Worm (Caenorhabditis elegans) whole organism, L1 larva: ENCODE data around the gene sra-8.

Experiments used
- C04F5.9 ChIP-seq: sonication (generic microtip); optimal IDR thresholded peaks from 2 replicates; lab custom pipeline; 2016; ENCODE audit warnings: missing genetic modification characterization, missing compliant biosample characterization
- Y116A8C.19 ChIP-seq: sonication (generic microtip); optimal IDR thresholded peaks from 2 replicates; lab custom pipeline; 2016; ENCODE audit warnings: missing compliant biosample characterization, missing genetic modification characterization, borderline replicate concordance
- aha-1 ChIP-seq: fragments of 150-350 bp; optimal IDR thresholded peaks from 2 replicates; lab custom pipeline; 2014; ENCODE audit warnings: missing biosample characterization, missing genetic modification characterization
- alr-1 ChIP-seq: fragments of 200-800 bp; sonication (Bioruptor generic); optimal IDR thresholded peaks from 2 replicates; lab custom pipeline; 2018; ENCODE audit warnings: borderline replicate concordance, mild to moderate bottlenecking, missing genetic modification characterization, missing compliant biosample characterization
- ceh-63 ChIP-seq: fragments of 200-800 bp; sonication (Bioruptor generic); optimal IDR thresholded peaks from 2 replicates; lab custom pipeline; 2018; ENCODE audit warnings: mild to moderate bottlenecking, missing genetic modification characterization, missing compliant biosample characterization
- ceh-90 ChIP-seq: sonication (generic microtip); optimal IDR thresholded peaks from 2 replicates; lab custom pipeline; 2016; ENCODE audit warnings: missing genetic modification characterization, missing compliant biosample characterization
- dpl-1 ChIP-seq, 3 experiments: fragments of 150-350 bp in 2 of 3; sonication (generic microtip) in 1 of 3; optimal IDR thresholded peaks; 2 replicates each; lab custom pipeline; 2014 to 2017; ENCODE audit warnings: missing biosample characterization in 3 of 3, missing genetic modification characterization in 3 of 3, missing genetic modification reagents in 3 of 3
- egl-27 ChIP-seq, 2 experiments: fragments of 150-350 bp in 1 of 2; sonication (generic microtip); optimal IDR thresholded peaks; 3 replicates each; lab custom pipeline; 2017 to 2018; ENCODE audit warnings: missing biosample characterization in 2 of 2, missing genetic modification characterization in 2 of 2, missing genetic modification reagents in 2 of 2
- fkh-4 ChIP-seq: sonication (generic microtip); optimal IDR thresholded peaks from 2 replicates; lab custom pipeline; 2016; ENCODE audit warnings: missing compliant biosample characterization, missing genetic modification characterization, borderline replicate concordance
- fkh-8 ChIP-seq: sonication (generic microtip); optimal IDR thresholded peaks from 2 replicates; lab custom pipeline; 2016; ENCODE audit warnings: mild to moderate bottlenecking, missing genetic modification characterization, missing compliant biosample characterization
- fos-1 ChIP-seq: fragments of 150-350 bp; optimal IDR thresholded peaks from 2 replicates; lab custom pipeline; 2014; ENCODE audit warnings: missing biosample characterization, missing genetic modification characterization
- hlh-4 ChIP-seq: sonication (generic microtip); optimal IDR thresholded peaks from 2 replicates; lab custom pipeline; 2016; ENCODE audit warnings: mild to moderate bottlenecking, missing genetic modification characterization, missing compliant biosample characterization
- lin-13 ChIP-seq: fragments of 150-350 bp; optimal IDR thresholded peaks from 2 replicates; lab custom pipeline; 2014; ENCODE audit warnings: missing biosample characterization, missing genetic modification reagents, missing genetic modification characterization
- lin-14 ChIP-seq: fragments of 200-800 bp; sonication (Bioruptor generic); optimal IDR thresholded peaks from 2 replicates; lab custom pipeline; 2018; ENCODE audit warnings: mild to moderate bottlenecking, missing genetic modification characterization, moderate library complexity, missing compliant biosample characterization
- lin-15B ChIP-seq: fragments of 150-350 bp; sonication (generic microtip); optimal IDR thresholded peaks from 3 replicates; lab custom pipeline; 2014; ENCODE audit warnings: missing biosample characterization, missing genetic modification characterization
- lin-39 ChIP-seq: fragments of 150-350 bp; optimal IDR thresholded peaks from 2 replicates; lab custom pipeline; 2014; ENCODE audit warnings: missing biosample characterization, missing genetic modification reagents, missing genetic modification characterization
- lsy-2 ChIP-seq, 2 experiments: fragments of 150-350 bp; optimal IDR thresholded peaks; 2 replicates each; lab custom pipeline; 2014; ENCODE audit warnings: missing biosample characterization in 2 of 2, missing genetic modification characterization in 2 of 2
- nhr-11 ChIP-seq: fragments of 150-350 bp; optimal IDR thresholded peaks from 2 replicates; lab custom pipeline; 2014; ENCODE audit warnings: missing biosample characterization, missing genetic modification characterization
- nhr-47 ChIP-seq: sonication (generic microtip); optimal IDR thresholded peaks from 2 replicates; lab custom pipeline; 2016; ENCODE audit warnings: mild to moderate bottlenecking, missing genetic modification characterization, moderate library complexity, missing compliant biosample characterization
- nhr-71 ChIP-seq: sonication (generic microtip); optimal IDR thresholded peaks from 2 replicates; lab custom pipeline; 2016; ENCODE audit warnings: mild to moderate bottlenecking, missing genetic modification characterization, moderate library complexity, missing compliant biosample characterization
- nhr-76 ChIP-seq: sonication (generic microtip); optimal IDR thresholded peaks from 2 replicates; lab custom pipeline; 2017; ENCODE audit warnings: missing biosample characterization, missing genetic modification characterization
- nhr-84 ChIP-seq: sonication (generic microtip); optimal IDR thresholded peaks from 2 replicates; lab custom pipeline; 2017; ENCODE audit warnings: missing biosample characterization, missing genetic modification characterization
- nhr-90 ChIP-seq: sonication (generic microtip); optimal IDR thresholded peaks from 2 replicates; lab custom pipeline; 2016; ENCODE audit warnings: mild to moderate bottlenecking, missing genetic modification characterization, missing compliant biosample characterization; ENCODE audit not compliant: poor library complexity
- pqm-1 ChIP-seq: sonication (generic microtip); optimal IDR thresholded peaks from 3 replicates; lab custom pipeline; 2017; ENCODE audit warnings: missing biosample characterization, missing genetic modification characterization
- rnt-1 ChIP-seq: sonication (generic microtip); optimal IDR thresholded peaks from 2 replicates; lab custom pipeline; 2016; ENCODE audit warnings: mild to moderate bottlenecking, missing genetic modification characterization, moderate library complexity, missing compliant biosample characterization
- sox-4 ChIP-seq: sonication (generic microtip); optimal IDR thresholded peaks from 2 replicates; lab custom pipeline; 2016; ENCODE audit warnings: missing genetic modification characterization, missing compliant biosample characterization
- swsn-7 ChIP-seq: sonication (generic microtip); optimal IDR thresholded peaks from 2 replicates; lab custom pipeline; 2016; ENCODE audit warnings: missing genetic modification characterization, missing compliant biosample characterization
- tbx-2 ChIP-seq: sonication (generic microtip); optimal IDR thresholded peaks from 2 replicates; lab custom pipeline; 2016; ENCODE audit warnings: missing genetic modification characterization, missing compliant biosample characterization
- unc-86 ChIP-seq: sonication (generic microtip); optimal IDR thresholded peaks from 2 replicates; lab custom pipeline; 2016; ENCODE audit warnings: missing genetic modification characterization, missing compliant biosample characterization
- xbp-1 ChIP-seq: sonication (generic microtip); optimal IDR thresholded peaks from 2 replicates; lab custom pipeline; 2016; ENCODE audit warnings: missing genetic modification characterization, missing compliant biosample characterization
- zag-1 ChIP-seq: fragments of 150-350 bp; optimal IDR thresholded peaks from 2 replicates; lab custom pipeline; 2014; ENCODE audit warnings: missing biosample characterization, missing genetic modification characterization
- ztf-11 ChIP-seq, 2 experiments: sonication (generic microtip); optimal IDR thresholded peaks; 2 replicates each; lab custom pipeline; 2016 to 2017; ENCODE audit warnings: missing genetic modification characterization in 2 of 2, missing biosample characterization in 1 of 2, missing compliant biosample characterization in 1 of 2

sra-8 gene

ce11 chrII:9528480-9528879 is 9.0 kb upstream of the sra-8 start, which contains the start of gene sra-2:
Gene sra-2, plus strand, starts transcription at chrII:9528780.
- TF ChIP-seq dpl-1 (GFP tag; optimal IDR thresholded peaks at IDR 0.05; lab: Kevin White, UChicago): no peak
- TF ChIP-seq hlh-4 (tag; lab: Kevin White, UChicago): no peak
- TF ChIP-seq unc-86 (tag; lab: Kevin White, UChicago): no peak
- TF ChIP-seq nhr-47 (tag; lab: Kevin White, UChicago): no peak

ce11 chrII:9532011-9532410 is 5.5 kb upstream of the sra-8 start, which contains the start of gene sra-9:
Gene sra-9, plus strand, starts transcription at chrII:9532311.
- TF ChIP-seq swsn-7 (tag; lab: Kevin White, UChicago): no peak
- TF ChIP-seq fkh-4 (tag; lab: Kevin White, UChicago): no peak
- no peak for TF ChIP-seq lsy-2 (tag; optimal IDR thresholded peaks at IDR 0.05; lab: Kevin White, UChicago)
- TF ChIP-seq sox-4 (tag; lab: Kevin White, UChicago): no peak
- no peak for TF ChIP-seq zag-1 (tag; lab: Kevin White, UChicago)
- no peak for TF ChIP-seq aha-1 (tag; lab: Kevin White, UChicago)
- no peak for TF ChIP-seq ceh-63 (GFP tag; lab: Kevin White, UChicago)
- TF ChIP-seq xbp-1 (tag; lab: Kevin White, UChicago): no peak
- TF ChIP-seq nhr-84: no peak
- no peak for TF ChIP-seq C04F5.9 (tag; lab: Kevin White, UChicago)
- no peak for TF ChIP-seq ceh-90 (tag; lab: Kevin White, UChicago)
- TF ChIP-seq nhr-11 (tag; lab: Kevin White, UChicago): no peak
- TF ChIP-seq lin-15B (tag; lab: Kevin White, UChicago): no peak
- TF ChIP-seq egl-27 (tag; optimal IDR thresholded peaks at IDR 0.05; lab: Kevin White, UChicago): no peak
- TF ChIP-seq tbx-2 (tag; lab: Kevin White, UChicago): no peak

- no peak for TF ChIP-seq Y116A8C.19
- no peak for TF ChIP-seq fkh-4 (tag; lab: Kevin White, UChicago)
- no peak for TF ChIP-seq nhr-71 (tag; lab: Kevin White, UChicago)
- TF ChIP-seq, all 84 proteins: peak for 0
Measured at ce11 chrII:9540723-9541122, 3.2 kb downstream of the sra-8 start, which contains the start of gene sra-3. Gene sra-3, minus strand, starts transcription at chrII:9540823.

ce11 chrII:9542785-9543184 is 5.3 kb downstream of the sra-8 start, which contains the start of gene sra-4:
Gene sra-4, minus strand, starts transcription at chrII:9542885.
- TF ChIP-seq lsy-2 (tag; optimal IDR thresholded peaks at IDR 0.05; lab: Kevin White, UChicago): no peak
- no peak for TF ChIP-seq alr-1 (tag; lab: Kevin White, UChicago)
- no peak for TF ChIP-seq tbx-2 (tag; lab: Kevin White, UChicago)
- no peak for TF ChIP-seq lin-14 (GFP tag; lab: Kevin White, UChicago)
- no peak for TF ChIP-seq nhr-90 (tag; lab: Kevin White, UChicago)
- TF ChIP-seq ztf-11 (tag; optimal IDR thresholded peaks at IDR 0.05; lab: Kevin White, UChicago): no peak
- no peak for TF ChIP-seq fos-1 (tag; lab: Kevin White, UChicago)
- TF ChIP-seq rnt-1 (tag; lab: Kevin White, UChicago): no peak
- no peak for TF ChIP-seq C04F5.9 (tag; lab: Kevin White, UChicago)
- no peak for TF ChIP-seq lin-39 (tag; lab: Kevin White, UChicago)
- no peak for TF ChIP-seq nhr-11 (tag; lab: Kevin White, UChicago)
- no peak for TF ChIP-seq nhr-76 (tag; lab: Kevin White, UChicago)
- TF ChIP-seq pqm-1 (tag; lab: Kevin White, UChicago): no peak
- TF ChIP-seq dpl-1 (GFP tag; optimal IDR thresholded peaks at IDR 0.05; lab: Kevin White, UChicago): no peak
- TF ChIP-seq, all 84 proteins: peak for 0

- no peak for TF ChIP-seq lin-13
- no peak for TF ChIP-seq sox-4 (tag; lab: Kevin White, UChicago)
- TF ChIP-seq fkh-8: peak; percentile 10
- TF ChIP-seq, all 84 proteins: peak for 1
Measured at ce11 chrII:9544386-9544785, 6.9 kb downstream of the sra-8 start, which contains the start of gene sra-7. Gene sra-7, plus strand, starts transcription at chrII:9544686.
